Fruit fly (Drosophila melanogaster): Measurements from ENCODE around the gene dco.
A peak's percentile ranks its signal among the peaks of the same experiment; 100 is the strongest.

dco gene

DNA sequence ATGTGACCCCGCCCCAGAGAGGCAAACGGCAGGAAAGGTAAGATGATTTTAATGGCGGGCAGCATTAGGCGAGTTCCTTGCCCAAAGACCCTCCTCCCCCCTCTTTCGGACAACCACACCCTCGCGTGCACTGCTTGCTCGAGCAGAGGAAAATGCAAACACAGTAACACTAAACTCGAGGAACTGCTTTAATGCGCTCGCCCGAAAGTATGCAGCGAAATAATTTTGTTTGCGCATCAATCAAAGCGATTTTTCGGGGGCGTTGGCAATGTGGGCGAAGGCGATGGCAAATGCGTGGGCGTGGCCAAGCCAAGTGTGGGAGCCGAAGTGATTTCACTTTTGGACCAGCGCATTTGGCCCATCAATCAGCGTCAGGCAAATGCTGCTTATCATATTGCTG is 25.4 kb upstream of the dco start (continued):
- no peak for TF ChIP-seq Neu2 (GFP tag; optimal IDR thresholded peaks at IDR 0.05; ENCODE audit: borderline replicate concordance)
- no peak for TF ChIP-seq Atf-2 (GFP tag; optimal IDR thresholded peaks at IDR 0.05)
- TF ChIP-seq salm (tag; optimal IDR thresholded peaks at IDR 0.05), result no peak
- TF ChIP-seq slbo (GFP tag; IDR thresholded peaks at IDR 0.05), result peak; percentile 20; the same call in 1 of the 2 replicates
- TF ChIP-seq Sox102F (GFP tag; optimal IDR thresholded peaks at IDR 0.05), result no peak
- TF ChIP-seq CG11696 (GFP tag; IDR thresholded peaks at IDR 0.05), result no peak
- no peak for TF ChIP-seq CG12155 (GFP tag; optimal IDR thresholded peaks at IDR 0.05)
- no peak for TF ChIP-seq prd (optimal IDR thresholded peaks at IDR 0.05)
- 0 out of 3 replicates have a peak, but pooled peaks have one; percentile 5 for TF ChIP-seq prd (GFP tag; IDR thresholded peaks at IDR 0.05)
- no peak for TF ChIP-seq CG8388 (GFP tag; optimal IDR thresholded peaks at IDR 0.05)
- no peak for TF ChIP-seq C15 (GFP tag; IDR thresholded peaks at IDR 0.05)
- no peak for TF ChIP-seq Dll (GFP tag; IDR thresholded peaks at IDR 0.05; ENCODE audit: partially characterized antibody)
- no peak for TF ChIP-seq CG14667 (GFP tag; IDR thresholded peaks at IDR 0.05)
- TF ChIP-seq CG1602 (GFP tag; optimal IDR thresholded peaks at IDR 0.05), result no peak
- no peak for TF ChIP-seq CG3281 (GFP tag; optimal IDR thresholded peaks at IDR 0.05)
- no peak for TF ChIP-seq CG6813 (GFP tag; optimal IDR thresholded peaks at IDR 0.05)
- no peak for TF ChIP-seq CG8944 (GFP tag; optimal IDR thresholded peaks at IDR 0.05)
- TF ChIP-seq CG4360 (GFP tag; IDR thresholded peaks at IDR 0.05), result no peak
- peak; percentile 98 for TF ChIP-seq CG3065 (GFP tag; optimal IDR thresholded peaks at IDR 0.05)
- peak; percentile 74 for TF ChIP-seq chm (GFP tag; IDR thresholded peaks at IDR 0.05)
- TF ChIP-seq CG10267 (tag; optimal IDR thresholded peaks at IDR 0.05), result no peak
- TF ChIP-seq dm (GFP tag; optimal IDR thresholded peaks at IDR 0.05), result peak; percentile 18
- TF ChIP-seq nom (GFP tag; optimal IDR thresholded peaks at IDR 0.05), result no peak
- no peak for TF ChIP-seq crp (GFP tag; optimal IDR thresholded peaks at IDR 0.05)
- peak; percentile 7 for TF ChIP-seq dmrt11E (tag; optimal IDR thresholded peaks at IDR 0.05)
- TF ChIP-seq YL-1 (GFP tag; optimal IDR thresholded peaks at IDR 0.05), result no peak
- no peak for TF ChIP-seq onecut (GFP tag; IDR thresholded peaks at IDR 0.05)
- TF ChIP-seq Doc3 (GFP tag; IDR thresholded peaks at IDR 0.05; ENCODE audit: partially characterized antibody), result no peak
- TF ChIP-seq CG12299 (tag; optimal IDR thresholded peaks at IDR 0.05), result no peak
- TF ChIP-seq E2f2 (GFP tag; IDR thresholded peaks at IDR 0.05), result peak; percentile 15; the same call in 1 of the 2 replicates
- TF ChIP-seq CG7786 (GFP tag; optimal IDR thresholded peaks at IDR 0.05), result no peak
- TF ChIP-seq CG10543 (GFP tag; optimal IDR thresholded peaks at IDR 0.05), result no peak
- no peak for TF ChIP-seq Bgb (GFP tag; IDR thresholded peaks at IDR 0.05; ENCODE audit: partially characterized antibody)
- no peak for TF ChIP-seq Trl (optimal IDR thresholded peaks at IDR 0.05)
- TF ChIP-seq Trl (GFP tag; optimal IDR thresholded peaks at IDR 0.05), result no peak
- no peak for TF ChIP-seq lov (optimal IDR thresholded peaks at IDR 0.05)
- no peak for TF ChIP-seq lov (GFP tag; IDR thresholded peaks at IDR 0.05)
- peak in 1 of 2 experiments; percentile 53 for TF ChIP-seq Dfd (GFP tag; optimal IDR thresholded peaks at IDR 0.05)
- TF ChIP-seq Bteb2 (GFP tag; optimal IDR thresholded peaks at IDR 0.05), result no peak
- TF ChIP-seq CG31441 (GFP tag; IDR thresholded peaks at IDR 0.05), result no peak
- no peak for TF ChIP-seq scrt (GFP tag; optimal IDR thresholded peaks at IDR 0.05)
- 0 out of 3 replicates have a peak, but pooled peaks have one; percentile 33 for TF ChIP-seq CG16813 (GFP tag; IDR thresholded peaks at IDR 0.05; ENCODE audit: partially characterized antibody)
- TF ChIP-seq zfh2 (GFP tag; optimal IDR thresholded peaks at IDR 0.05), result no peak
- TF ChIP-seq CG7963 (GFP tag; IDR thresholded peaks at IDR 0.05; ENCODE audit: partially characterized antibody), result no peak
- TF ChIP-seq CG7271 (tag; optimal IDR thresholded peaks at IDR 0.05), result no peak
- TF ChIP-seq ttk (GFP tag; IDR thresholded peaks at IDR 0.05), result 0 out of 2 replicates have a peak, but pooled peaks have one; percentile 26
- peak; percentile 20 for TF ChIP-seq Nf-YB (GFP tag; optimal IDR thresholded peaks at IDR 0.05)
- no peak for TF ChIP-seq CG18619 (GFP tag; optimal IDR thresholded peaks at IDR 0.05)
- TF ChIP-seq Med (GFP tag), result peak; percentile 82
- TF ChIP-seq Myb (GFP tag; optimal IDR thresholded peaks at IDR 0.05), result peak; percentile 14
- TF ChIP-seq CG7357 (GFP tag; IDR thresholded peaks at IDR 0.05), result no peak
- no peak for TF ChIP-seq Dref (GFP tag; IDR thresholded peaks at IDR 0.05)
